Worm (Caenorhabditis elegans): ENCODE data around the gene C38C3.3.

DNA sequence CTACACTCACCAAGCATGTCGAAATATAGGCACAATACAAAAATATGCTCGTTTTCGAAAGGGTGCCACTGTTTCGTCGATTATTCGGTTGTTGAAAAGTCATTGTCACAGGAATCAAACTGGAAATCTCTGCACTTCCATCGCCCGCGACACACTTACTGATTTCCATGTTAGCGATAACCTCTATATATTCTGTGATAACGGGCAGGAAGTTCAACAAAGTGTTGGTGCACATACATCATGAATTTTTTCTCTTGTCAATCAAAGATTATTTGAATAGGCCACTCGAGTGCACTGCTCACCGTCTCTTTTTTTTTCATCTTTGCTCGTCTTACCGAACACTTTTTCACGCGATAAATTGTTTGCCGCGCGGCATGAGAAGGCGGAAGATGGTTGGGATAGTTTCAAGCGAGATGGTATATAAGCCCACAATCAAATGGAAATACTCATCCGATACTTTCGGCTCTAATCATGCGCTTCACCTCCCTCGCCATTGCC, 30.8 kb upstream of the C38C3.3 start, which contains the start of the genes fpn-1.2 and pqn-54:
- TF ChIP-seq ama-1 (optimal IDR thresholded peaks at IDR 0.05) (no peak), tra-4 (tag; optimal IDR thresholded peaks at IDR 0.05) (no peak), ceh-36 (tag; optimal IDR thresholded peaks at IDR 0.05) (no peak), B0310.2 (tag; optimal IDR thresholded peaks at IDR 0.05) (no peak), ets-7 (tag; optimal IDR thresholded peaks at IDR 0.05) (no peak), flt-1 (GFP tag; IDR thresholded peaks at IDR 0.05) (no peak), hmbx-1 (tag; optimal IDR thresholded peaks at IDR 0.05) (no peak), F13C5.2 (tag; optimal IDR thresholded peaks at IDR 0.05) (no peak), tbx-37 (GFP tag; conservative IDR thresholded peaks at IDR 0.05) (no peak), sea-1 (GFP tag; conservative IDR thresholded peaks at IDR 0.05) (no peak), aly-1 (tag; optimal IDR thresholded peaks at IDR 0.05) (no peak), ceh-13 (GFP tag; optimal IDR thresholded peaks at IDR 0.05) (no peak), scrt-1 (GFP tag; IDR thresholded peaks at IDR 0.05) (no peak)

Data from whole organism, early embryonic.